Fruit fly (Drosophila melanogaster) ovary, adult (tissue): ENCODE data around the gene tomboy20.

Experiments
- CG17801 ChIP-seq: fragments of 200-800 bp; optimal IDR thresholded peaks from 2 replicates; lab custom pipeline; 2019; ENCODE audit warnings: missing biosample characterization, mild to moderate bottlenecking, missing genetic modification characterization, moderate library complexity; ENCODE audit not compliant: partially characterized antibody

tomboy20 gene

dm6 chr3R:10726714-10727113 is 9.0 kb downstream of the tomboy20 start:
- no peak for TF ChIP-seq CG17801 (GFP tag; lab: Kevin White, UChicago)

dm6 chr3R:10714498-10714897 is 21.3 kb downstream of the tomboy20 start, which contains the start of gene CG4073:
CG4073 (plus strand) TSS chr3R:10714798.
- TF ChIP-seq CG17801 (GFP tag; lab: Kevin White, UChicago) = no peak

dm6 chr3R:10711148-10711547 is 24.6 kb downstream of the tomboy20 start, which contains the start of gene CG14689:
CG14689 (minus strand) TSS chr3R:10711248.
- TF ChIP-seq CG17801 (GFP tag; lab: Kevin White, UChicago) = no peak

- no peak for TF ChIP-seq CG17801 (GFP tag; lab: Kevin White, UChicago)
Measured at dm6 chr3R:10709264-10709663, 26.5 kb downstream of the tomboy20 start, which contains the start of gene CG31373. CG31373 (minus strand) TSS chr3R:10709364.

dm6 chr3R:10708169-10708568 is 27.6 kb downstream of the tomboy20 start, which contains the start of gene CG31278:
CG31278 (minus strand) TSS chr3R:10708340.
- no peak for TF ChIP-seq CG17801 (GFP tag; lab: Kevin White, UChicago)

- TF ChIP-seq CG17801 (GFP tag; lab: Kevin White, UChicago) = no peak
Measured at dm6 chr3R:10706763-10707162, 29.0 kb downstream of the tomboy20 start, which contains the start of the genes CG31467 and CG14684. CG31467 (minus strand) TSS chr3R:10706863. CG14684 (plus strand) TSS chr3R:10706974.

dm6 chr3R:10704975-10705374 is 30.8 kb downstream of the tomboy20 start, which contains the start of gene CG31391:
CG31391 (minus strand) TSS chr3R:10705075.
- TF ChIP-seq CG17801 (GFP tag; lab: Kevin White, UChicago) = no peak

- TF ChIP-seq CG17801 (GFP tag; lab: Kevin White, UChicago) = no peak
Measured at dm6 chr3R:10700638-10701037, 35.1 kb downstream of the tomboy20 start.

dm6 chr3R:10699020-10699951 is 36.5 kb downstream of the tomboy20 start:
- TF ChIP-seq CG17801 (GFP tag; lab: Kevin White, UChicago) = no peak

dm6 chr3R:10696371-10696777 is 39.4 kb downstream of the tomboy20 start, which contains the start of the genes pug, CG14683 and CG46459:
pug (plus strand) TSS chr3R:10696534.
CG14683 (plus strand) TSS chr3R:10696647.
CG46459 (plus strand) TSS chr3R:10696647.
- no peak for TF ChIP-seq CG17801 (GFP tag; lab: Kevin White, UChicago)

dm6 chr3R:10688835-10689234 is 46.9 kb downstream of the tomboy20 start:
- TF ChIP-seq CG17801 (GFP tag; lab: Kevin White, UChicago) = no peak

- no peak for TF ChIP-seq CG17801 (GFP tag; lab: Kevin White, UChicago)
Measured at dm6 chr3R:10688160-10688559, 47.6 kb downstream of the tomboy20 start.

- no peak for TF ChIP-seq CG17801 (GFP tag; lab: Kevin White, UChicago)
Measured at dm6 chr3R:10687312-10687711, 48.4 kb downstream of the tomboy20 start.

dm6 chr3R:10686307-10687094 is 49.3 kb downstream of the tomboy20 start, which contains the start of gene Skel:
Skel (plus strand) TSS chr3R:10686943.
- TF ChIP-seq CG17801 (GFP tag; lab: Kevin White, UChicago) = no peak
